Fruit fly (Drosophila melanogaster): ENCODE data around the gene CG43954.
A peak's percentile ranks its signal among the peaks of the same experiment; 100 is the strongest.

Gene CG43954

dm6 chr3L:16638639-16639388, 72.7 kb downstream of the CG43954 start (continued):
- no peak for TF ChIP-seq spab (GFP tag; optimal IDR thresholded peaks at IDR 0.05)
- TF ChIP-seq vri (GFP tag; optimal IDR thresholded peaks at IDR 0.05), result no peak
- no peak for TF ChIP-seq CG6808 (GFP tag; optimal IDR thresholded peaks at IDR 0.05)
- TF ChIP-seq acj6 (GFP tag; optimal IDR thresholded peaks at IDR 0.05), result peak; percentile 7
- no peak for TF ChIP-seq Sox15 (GFP tag; optimal IDR thresholded peaks at IDR 0.05)
- no peak for TF ChIP-seq CG15336 (GFP tag; IDR thresholded peaks at IDR 0.05)
- peak; percentile 8 for TF ChIP-seq Ets96B (tag; optimal IDR thresholded peaks at IDR 0.05)
- TF ChIP-seq ss (GFP tag; optimal IDR thresholded peaks at IDR 0.05), result no peak
- no peak for TF ChIP-seq CG16779 (tag; optimal IDR thresholded peaks at IDR 0.05)
- no peak for TF ChIP-seq CG7368 (GFP tag; optimal IDR thresholded peaks at IDR 0.05)
- TF ChIP-seq dac (GFP tag; optimal IDR thresholded peaks at IDR 0.05), result no peak
- TF ChIP-seq Blimp-1 (GFP tag; optimal IDR thresholded peaks at IDR 0.05), result peak; percentile 44
- no peak for TF ChIP-seq CG11902 (GFP tag; optimal IDR thresholded peaks at IDR 0.05)
- TF ChIP-seq net (GFP tag; optimal IDR thresholded peaks at IDR 0.05), result no peak
- no peak for TF ChIP-seq Ets21C (GFP tag; optimal IDR thresholded peaks at IDR 0.05)
- TF ChIP-seq CG34406 (GFP tag; optimal IDR thresholded peaks at IDR 0.05), result peak; percentile 39
- no peak for TF ChIP-seq CG1621 (tag; optimal IDR thresholded peaks at IDR 0.05)
- peak; percentile 14 for TF ChIP-seq pdm3 (GFP tag; optimal IDR thresholded peaks at IDR 0.05)
- TF ChIP-seq Met (GFP tag; optimal IDR thresholded peaks at IDR 0.05), result peak; percentile 61
- TF ChIP-seq Eip75B (GFP tag; optimal IDR thresholded peaks at IDR 0.05), result no peak
- TF ChIP-seq CG32006 (GFP tag; optimal IDR thresholded peaks at IDR 0.05), result peak; percentile 35
- no peak for TF ChIP-seq CG11762 (GFP tag; optimal IDR thresholded peaks at IDR 0.05; ENCODE audit: insufficient read depth)
- TF ChIP-seq svp (GFP tag), result peak; percentile 78
- peak; percentile 19 for TF ChIP-seq CG10631 (GFP tag; optimal IDR thresholded peaks at IDR 0.05)
- peak; percentile 51 for TF ChIP-seq CG31627 (GFP tag; optimal IDR thresholded peaks at IDR 0.05)
- 0 out of 3 replicates have a peak, but pooled peaks have one; percentile 3 for TF ChIP-seq CG6163 (GFP tag; IDR thresholded peaks at IDR 0.05)
- TF ChIP-seq esn (GFP tag; optimal IDR thresholded peaks at IDR 0.05), result peak; percentile 71
- no peak for TF ChIP-seq fd85E (GFP tag; optimal IDR thresholded peaks at IDR 0.05)
- TF ChIP-seq dsx (GFP tag; optimal IDR thresholded peaks at IDR 0.05; ENCODE audit: poor library complexity, severe bottlenecking), result peak; percentile 53
- TF ChIP-seq Sox102F (GFP tag; optimal IDR thresholded peaks at IDR 0.05), result peak; percentile 55
- TF ChIP-seq CG6792 (GFP tag; optimal IDR thresholded peaks at IDR 0.05), result peak; percentile 5
- peak; percentile 18 for TF ChIP-seq CG3032 (tag; optimal IDR thresholded peaks at IDR 0.05)
- TF ChIP-seq Smox (GFP tag; optimal IDR thresholded peaks at IDR 0.05), result peak; percentile 40
- peak; percentile 45 for TF ChIP-seq topi (GFP tag; optimal IDR thresholded peaks at IDR 0.05)
- peak; percentile 42 for TF ChIP-seq Hr39 (GFP tag; optimal IDR thresholded peaks at IDR 0.05)

dm6 chr3L:16635566-16636210, 75.8 kb downstream of the CG43954 start:
- TF ChIP-seq CG32006 (GFP tag; optimal IDR thresholded peaks at IDR 0.05) (peak; percentile 51), Gug (GFP tag; IDR thresholded peaks at IDR 0.05) (no peak), Eip78C (GFP tag) (peak; percentile 60), Met (GFP tag; optimal IDR thresholded peaks at IDR 0.05) (peak; percentile 19), topi (GFP tag; optimal IDR thresholded peaks at IDR 0.05) (peak; percentile 13), achi (GFP tag; optimal IDR thresholded peaks at IDR 0.05) (peak; percentile 4), esn (GFP tag; optimal IDR thresholded peaks at IDR 0.05) (peak; percentile 15), fkh (GFP tag; optimal IDR thresholded peaks at IDR 0.05) (no peak), Hr38 (GFP tag; optimal IDR thresholded peaks at IDR 0.05) (no peak), salr (GFP tag; optimal IDR thresholded peaks at IDR 0.05) (peak in 1 of 2 experiments; percentile 11), OdsH (GFP tag; optimal IDR thresholded peaks at IDR 0.05) (peak; percentile 25), CG6163 (GFP tag; IDR thresholded peaks at IDR 0.05) (peak; percentile 24; the same call in 1 of the 3 replicates), Hr4 (GFP tag; optimal IDR thresholded peaks at IDR 0.05) (peak; percentile 52), CG15336 (GFP tag; IDR thresholded peaks at IDR 0.05) (no peak), CG10631 (GFP tag; optimal IDR thresholded peaks at IDR 0.05) (peak; percentile 13)

Measured in whole organism, prepupa.